Fruit fly (Drosophila melanogaster): Measurements from ENCODE around the gene CG3902.

DNA sequence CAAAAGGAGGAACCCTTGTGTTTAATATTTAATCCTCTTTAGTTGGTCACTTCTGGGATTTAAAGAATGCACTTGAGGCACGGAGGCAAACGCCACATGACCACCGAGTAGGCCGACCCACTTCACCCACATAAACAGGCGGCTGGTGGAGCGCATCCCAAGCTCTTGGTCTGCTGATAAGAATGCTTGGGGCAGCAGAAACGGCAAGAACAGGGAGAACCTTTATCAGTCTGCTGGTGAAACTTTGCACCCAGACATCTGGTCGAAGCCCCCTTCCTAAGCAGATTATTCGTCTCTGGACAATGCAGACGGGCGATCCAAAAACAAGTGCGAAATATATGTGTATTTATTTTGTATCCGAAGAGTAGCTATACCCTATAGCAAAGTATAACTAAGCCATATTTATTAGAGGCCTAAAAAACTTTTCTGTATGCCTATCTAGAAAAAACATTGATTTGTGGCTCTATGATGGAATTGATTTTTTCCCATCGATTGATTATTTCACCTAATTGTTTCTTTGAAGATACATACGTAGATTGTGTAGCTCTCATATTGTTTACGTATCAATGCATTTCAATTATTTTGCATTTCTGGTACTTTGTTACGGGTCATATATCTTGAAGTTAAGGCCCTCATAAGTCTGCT, 8.7 kb downstream of the CG3902 start:
- no peak for TF ChIP-seq CG8478 (optimal IDR thresholded peaks at IDR 0.05)
- no peak for TF ChIP-seq CTCF (optimal IDR thresholded peaks at IDR 0.05)

All from S2 (cell line).